Worm (Caenorhabditis elegans) whole organism, mixed stage, embryonic: ENCODE results near the gene K08F9.4.
A peak's percentile ranks its signal among the peaks of the same experiment; 100 is the strongest.

Source experiments
- flh-1 ChIP-seq: fragments of 200-800 bp; sonication (Bioruptor generic); optimal IDR thresholded peaks from 2 replicates; lab custom pipeline; 2018; ENCODE audit warnings: mild to moderate bottlenecking, missing genetic modification characterization, moderate library complexity, missing compliant biosample characterization
- lin-32 ChIP-seq: fragments of 200-800 bp; sonication (Bioruptor generic); optimal IDR thresholded peaks from 2 replicates; lab custom pipeline; 2018; ENCODE audit warnings: mild to moderate bottlenecking, missing genetic modification characterization, missing compliant biosample characterization
- lsy-2 ChIP-seq: fragments of 150-350 bp; optimal IDR thresholded peaks from 2 replicates; lab custom pipeline; 2014; ENCODE audit warnings: missing biosample characterization, missing genetic modification characterization
- mab-5 ChIP-seq: fragments of 150-350 bp; optimal IDR thresholded peaks from 2 replicates; lab custom pipeline; 2014; ENCODE audit warnings: missing biosample characterization, missing genetic modification characterization
- nhr-237 ChIP-seq: fragments of 150-350 bp; optimal IDR thresholded peaks from 2 replicates; lab custom pipeline; 2014; ENCODE audit warnings: missing biosample characterization, missing genetic modification characterization
- nhr-28 ChIP-seq: fragments of 150-350 bp; optimal IDR thresholded peaks from 2 replicates; lab custom pipeline; 2014; ENCODE audit warnings: missing biosample characterization, missing genetic modification characterization
- pha-4 ChIP-seq: fragments of 150-350 bp; optimal IDR thresholded peaks from 2 replicates; lab custom pipeline; 2018; ENCODE audit warnings: missing biosample characterization, missing genetic modification reagents, missing genetic modification characterization
- sptf-1 ChIP-seq: sonication (generic microtip); optimal IDR thresholded peaks from 2 replicates; lab custom pipeline; 2017; ENCODE audit warnings: mild to moderate bottlenecking, missing genetic modification characterization, moderate library complexity, missing compliant biosample characterization
- unc-120 ChIP-seq: sonication (generic microtip); optimal IDR thresholded peaks from 2 replicates; lab custom pipeline; 2017; ENCODE audit warnings: missing genetic modification characterization, missing compliant biosample characterization; ENCODE audit not compliant: poor library complexity, severe bottlenecking
- unc-39 ChIP-seq: fragments of 150-350 bp; optimal IDR thresholded peaks from 2 replicates; lab custom pipeline; 2014; ENCODE audit warnings: missing biosample characterization, missing genetic modification characterization

DNA sequence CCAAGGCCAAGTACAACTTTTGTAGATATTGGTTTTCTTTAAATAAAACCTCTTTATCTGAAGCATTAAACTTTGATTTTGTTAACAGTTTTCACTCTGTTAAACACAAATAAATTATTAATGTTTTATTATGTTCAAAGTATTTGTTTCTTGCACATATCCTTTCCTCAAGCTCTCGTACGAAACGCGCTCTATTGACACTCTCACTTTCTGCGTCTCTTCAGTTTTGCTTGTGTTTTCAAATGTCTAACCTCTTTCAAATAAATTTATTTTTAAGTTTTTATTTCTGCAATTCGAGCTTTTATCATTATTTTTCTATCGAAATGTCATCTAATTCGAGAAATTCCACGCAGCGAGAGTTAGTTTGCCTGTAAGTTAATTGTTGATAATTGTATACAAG is at the start of gene K08F9.4:
- no peak for TF ChIP-seq nhr-28 (tag; lab: Kevin White, UChicago)
- TF ChIP-seq sptf-1 (tag; lab: Kevin White, UChicago), result no peak
- no peak for TF ChIP-seq flh-1 (GFP tag; lab: Kevin White, UChicago)
- no peak for TF ChIP-seq unc-39 (tag; lab: Kevin White, UChicago)
- no peak for TF ChIP-seq mab-5 (tag; lab: Kevin White, UChicago)
- TF ChIP-seq nhr-237 (tag; lab: Kevin White, UChicago), result no peak
- TF ChIP-seq unc-120 (tag; lab: Kevin White, UChicago), result no peak
- TF ChIP-seq lsy-2 (tag; lab: Kevin White, UChicago), result peak; percentile 55
- no peak for TF ChIP-seq lin-32 (GFP tag; lab: Kevin White, UChicago)
- peak; percentile 73 for TF ChIP-seq pha-4 (tag; lab: Kevin White, UChicago)
